Worm (Caenorhabditis elegans) whole organism, young adult: Measurements from ENCODE around the gene ptr-1.

ENCODE experiments used
- B0019.2 ChIP-seq: fragments of 200-800 bp; sonication (Bioruptor generic); conservative IDR thresholded peaks from 2 replicates; pipeline ENCODE4 v1.3.6; 2022; ENCODE audit warnings: missing genetic modification reagents, missing genetic modification characterization, missing compliant biosample characterization
- B0336.3 ChIP-seq: fragments of 200-800 bp; sonication (Bioruptor generic); IDR thresholded peaks from 2 replicates; pipeline ENCODE4 v1.3.6; 2022; ENCODE audit warnings: missing genetic modification characterization, missing compliant biosample characterization
- C06A6.2 ChIP-seq: fragments of 200-800 bp; sonication (Bioruptor generic); conservative IDR thresholded peaks from 2 replicates; pipeline ENCODE4 v1.3.6; 2022; ENCODE audit warnings: missing genetic modification characterization, missing compliant biosample characterization
- C17E4.6 ChIP-seq: fragments of 200-800 bp; sonication (Bioruptor generic); IDR thresholded peaks from 2 replicates; pipeline ENCODE4 v1.3.6; 2022; ENCODE audit warnings: missing genetic modification reagents, missing genetic modification characterization, missing compliant biosample characterization
- D2030.7 ChIP-seq: fragments of 200-800 bp; sonication (Bioruptor generic); IDR thresholded peaks from 2 replicates; pipeline ENCODE4 v1.3.6; 2022; ENCODE audit warnings: missing genetic modification reagents, missing genetic modification characterization, missing compliant biosample characterization
- F10E7.11 ChIP-seq: sonication (generic microtip); optimal IDR thresholded peaks from 2 replicates; lab custom pipeline; 2017; ENCODE audit warnings: mild to moderate bottlenecking, missing genetic modification characterization, moderate library complexity, missing compliant biosample characterization
- F22D6.2 ChIP-seq: sonication (generic microtip); optimal IDR thresholded peaks from 2 replicates; lab custom pipeline; 2016; ENCODE audit warnings: mild to moderate bottlenecking, missing genetic modification characterization, missing compliant biosample characterization
- F57C9.4 ChIP-seq: sonication (generic microtip); optimal IDR thresholded peaks from 2 replicates; lab custom pipeline; 2017; ENCODE audit warnings: mild to moderate bottlenecking, missing genetic modification characterization, missing compliant biosample characterization
- K11D2.4 ChIP-seq: fragments of 200-800 bp; sonication (Bioruptor generic); IDR thresholded peaks from 2 replicates; pipeline ENCODE4 v1.3.6; 2022; ENCODE audit warnings: missing genetic modification reagents, missing genetic modification characterization, missing compliant biosample characterization
- Y53F4B.3 ChIP-seq: fragments of 200-800 bp; sonication (Bioruptor generic); IDR thresholded peaks from 2 replicates; pipeline ENCODE4 v1.3.6; 2022; ENCODE audit warnings: missing genetic modification reagents, missing genetic modification characterization, missing compliant biosample characterization
- Y53G8AR.9 ChIP-seq: fragments of 200-800 bp; sonication (Bioruptor generic); conservative IDR thresholded peaks from 2 replicates; pipeline ENCODE4 v1.3.6; 2022; ENCODE audit warnings: missing genetic modification reagents, missing genetic modification characterization, missing compliant biosample characterization
- Y95B8A.8 ChIP-seq: fragments of 200-800 bp; sonication (Bioruptor generic); IDR thresholded peaks from 2 replicates; pipeline ENCODE4 v1.3.6; 2022; ENCODE audit warnings: missing genetic modification reagents, missing genetic modification characterization, missing compliant biosample characterization
- ZK185.1 ChIP-seq: sonication (generic microtip); optimal IDR thresholded peaks from 2 replicates; lab custom pipeline; 2016; ENCODE audit warnings: mild to moderate bottlenecking, missing genetic modification characterization, missing compliant biosample characterization; ENCODE audit not compliant: poor library complexity, severe bottlenecking
- akir-1 ChIP-seq: fragments of 200-800 bp; sonication (Bioruptor generic); optimal IDR thresholded peaks from 2 replicates; lab custom pipeline; 2018; ENCODE audit warnings: mild to moderate bottlenecking, missing genetic modification characterization, moderate library complexity, missing compliant biosample characterization
- attf-5 ChIP-seq: fragments of 200-800 bp; sonication (Bioruptor generic); optimal IDR thresholded peaks from 2 replicates; lab custom pipeline; 2018; ENCODE audit warnings: mild to moderate bottlenecking, missing genetic modification characterization, missing compliant biosample characterization
- bed-2 ChIP-seq: fragments of 200-800 bp; sonication (Bioruptor generic); IDR thresholded peaks from 2 replicates; pipeline ENCODE4 v1.3.6; 2022; ENCODE audit warnings: missing genetic modification reagents, missing genetic modification characterization, missing compliant biosample characterization
- ccch-3 ChIP-seq: fragments of 200-800 bp; sonication (Bioruptor generic); optimal IDR thresholded peaks from 2 replicates; lab custom pipeline; 2018; ENCODE audit warnings: mild to moderate bottlenecking, missing genetic modification characterization, missing compliant biosample characterization
- ceh-100 ChIP-seq: fragments of 200-800 bp; sonication (Bioruptor generic); IDR thresholded peaks from 2 replicates; pipeline ENCODE4 v1.3.6; 2022; ENCODE audit warnings: missing genetic modification reagents, missing genetic modification characterization, missing compliant biosample characterization
- ceh-58 ChIP-seq: fragments of 200-800 bp; sonication (Bioruptor generic); IDR thresholded peaks from 2 replicates; pipeline ENCODE4 v1.3.6; 2022; ENCODE audit warnings: missing genetic modification characterization, missing compliant biosample characterization
- ceh-79 ChIP-seq: sonication (generic microtip); optimal IDR thresholded peaks from 2 replicates; lab custom pipeline; 2017; ENCODE audit warnings: mild to moderate bottlenecking, missing genetic modification characterization, missing compliant biosample characterization
- egrh-3 ChIP-seq: fragments of 200-800 bp; sonication (Bioruptor generic); IDR thresholded peaks from 2 replicates; pipeline ENCODE4 v1.3.6; 2022; ENCODE audit warnings: missing genetic modification reagents, missing genetic modification characterization, missing compliant biosample characterization
- ets-4 ChIP-seq: fragments of 200-800 bp; sonication (Bioruptor generic); optimal IDR thresholded peaks from 2 replicates; lab custom pipeline; 2018; ENCODE audit warnings: mild to moderate bottlenecking, missing genetic modification characterization, missing compliant biosample characterization
- lag-1 ChIP-seq: fragments of 200-800 bp; sonication (Bioruptor generic); IDR thresholded peaks from 2 replicates; pipeline ENCODE4 v1.3.6; 2022; ENCODE audit warnings: missing genetic modification reagents, missing genetic modification characterization, missing compliant biosample characterization
- let-607 ChIP-seq, 2 experiments: fragments of 200-800 bp in 1 of 2; sonication (Bioruptor generic) in 1 of 2; sonication (generic microtip) in 1 of 2; optimal IDR thresholded peaks; 2 replicates each; lab custom pipeline; 2016 to 2018; ENCODE audit warnings: mild to moderate bottlenecking in 2 of 2, missing compliant biosample characterization in 2 of 2, missing genetic modification characterization in 2 of 2, moderate library complexity in 2 of 2, missing genotype in 1 of 2
- lin-26 ChIP-seq: fragments of 200-800 bp; sonication (Bioruptor generic); IDR thresholded peaks from 2 replicates; pipeline ENCODE4 v1.3.6; 2022; ENCODE audit warnings: missing genetic modification reagents, missing genetic modification characterization, missing compliant biosample characterization
- lir-1 ChIP-seq: fragments of 200-800 bp; sonication (Bioruptor generic); conservative IDR thresholded peaks from 2 replicates; pipeline ENCODE4 v1.3.6; 2022; ENCODE audit warnings: missing genetic modification reagents, missing genetic modification characterization, missing compliant biosample characterization
- madf-10 ChIP-seq: sonication (generic microtip); optimal IDR thresholded peaks from 2 replicates; lab custom pipeline; 2016; ENCODE audit warnings: mild to moderate bottlenecking, missing genetic modification characterization, missing compliant biosample characterization
- madf-3 ChIP-seq: fragments of 200-800 bp; sonication (Bioruptor generic); IDR thresholded peaks from 2 replicates; pipeline ENCODE4 v1.3.6; 2022; ENCODE audit warnings: missing genetic modification reagents, missing genetic modification characterization, missing compliant biosample characterization
- madf-6 ChIP-seq: fragments of 200-800 bp; sonication (Bioruptor generic); IDR thresholded peaks from 2 replicates; pipeline ENCODE4 v1.3.6; 2022; ENCODE audit warnings: missing genetic modification reagents, missing genetic modification characterization, missing compliant biosample characterization
- nfyb-1 ChIP-seq: fragments of 200-800 bp; sonication (Bioruptor generic); IDR thresholded peaks from 2 replicates; pipeline ENCODE4 v1.3.6; 2022; ENCODE audit warnings: missing genetic modification reagents, missing genetic modification characterization, missing compliant biosample characterization
- nhr-120 ChIP-seq: fragments of 200-800 bp; sonication (Bioruptor generic); IDR thresholded peaks from 2 replicates; pipeline ENCODE4 v1.3.6; 2022; ENCODE audit warnings: missing genetic modification characterization, missing compliant biosample characterization
- nhr-27 ChIP-seq: fragments of 200-800 bp; sonication (Bioruptor generic); optimal IDR thresholded peaks from 2 replicates; lab custom pipeline; 2018; ENCODE audit warnings: mild to moderate bottlenecking, missing genetic modification characterization, moderate library complexity, missing compliant biosample characterization
- nhr-80 ChIP-seq: sonication (generic microtip); optimal IDR thresholded peaks from 2 replicates; lab custom pipeline; 2016; ENCODE audit warnings: missing genetic modification characterization, missing compliant biosample characterization
- nhr-90 ChIP-seq: sonication (generic microtip); optimal IDR thresholded peaks from 2 replicates; lab custom pipeline; 2016; ENCODE audit warnings: missing genotype, mild to moderate bottlenecking, missing genetic modification characterization, missing compliant biosample characterization
- pbrm-1 ChIP-seq: fragments of 200-800 bp; sonication (Bioruptor generic); IDR thresholded peaks from 2 replicates; pipeline ENCODE4 v1.3.6; 2022; ENCODE audit warnings: missing genetic modification reagents, missing genetic modification characterization, missing compliant biosample characterization
- snpc-3.4 ChIP-seq: sonication (generic microtip); optimal IDR thresholded peaks from 2 replicates; lab custom pipeline; 2017; ENCODE audit warnings: missing genetic modification characterization, mild to moderate bottlenecking, missing compliant biosample characterization, antibody characterized with exemption, moderate library complexity, missing genotype, missing genetic modification reagents
- unc-130 ChIP-seq: sonication (generic microtip); optimal IDR thresholded peaks from 2 replicates; lab custom pipeline; 2016; ENCODE audit warnings: missing genetic modification reagents, missing genetic modification characterization, missing compliant biosample characterization
- xnd-1 ChIP-seq: sonication (generic microtip); optimal IDR thresholded peaks from 2 replicates; lab custom pipeline; 2016; ENCODE audit warnings: missing genotype, missing genetic modification reagents, missing genetic modification characterization, missing compliant biosample characterization
- zfh-2 ChIP-seq: fragments of 200-800 bp; sonication (Bioruptor generic); conservative IDR thresholded peaks from 2 replicates; pipeline ENCODE4 v1.3.6; 2022; ENCODE audit warnings: missing genetic modification reagents, missing genetic modification characterization, missing compliant biosample characterization
- ztf-18 ChIP-seq: sonication (generic microtip); optimal IDR thresholded peaks from 2 replicates; lab custom pipeline; 2016; ENCODE audit warnings: missing genotype, mild to moderate bottlenecking, missing genetic modification characterization, missing compliant biosample characterization
- ztf-26 ChIP-seq: sonication (generic microtip); optimal IDR thresholded peaks from 2 replicates; lab custom pipeline; 2017; ENCODE audit warnings: missing genetic modification characterization, missing compliant biosample characterization
- ztf-28 ChIP-seq: fragments of 200-800 bp; sonication (Bioruptor generic); IDR thresholded peaks from 2 replicates; pipeline ENCODE4 v1.3.6; 2022; ENCODE audit warnings: missing genetic modification reagents, missing genetic modification characterization, missing compliant biosample characterization

ptr-1 gene

ce11 chrV:9165073-9165699 lies 16.3 kb downstream of the ptr-1 start, which contains the start of gene col-10:
Gene col-10, minus strand, starts transcription at chrV:9165307.
- TF ChIP-seq ztf-28 (GFP tag; lab: Robert Waterston, UW) = no peak
- TF ChIP-seq unc-130 (GFP tag; lab: Kevin White, UChicago) = no peak
- TF ChIP-seq akir-1 = no peak
- TF ChIP-seq lir-1 (GFP tag; lab: Robert Waterston, UW) = no peak

- no peak for TF ChIP-seq nhr-90 (tag; lab: Kevin White, UChicago)
- TF ChIP-seq zfh-2 = no peak
- no peak for TF ChIP-seq Y53F4B.3 (GFP tag; lab: Robert Waterston, UW)
- TF ChIP-seq, all 124 proteins: peak for 0
Measured at ce11 chrV:9163897-9164296, 17.6 kb downstream of the ptr-1 start.

ce11 chrV:9162955-9163468 lies 18.5 kb downstream of the ptr-1 start, which contains the start of gene col-145:
Gene col-145, minus strand, starts transcription at chrV:9163005.
- TF ChIP-seq F22D6.2 (tag; lab: Kevin White, UChicago) (no peak), nfyb-1 (GFP tag; lab: Robert Waterston, UW) (no peak), Y53G8AR.9 (no peak), xnd-1 (no peak), ztf-26 (tag; lab: Kevin White, UChicago) (no peak), ceh-79 (tag; lab: Kevin White, UChicago) (no peak), nhr-90 (tag; lab: Kevin White, UChicago) (no peak), Y95B8A.8 (no peak), F57C9.4 (tag; lab: Kevin White, UChicago) (no peak), attf-5 (GFP tag; lab: Kevin White, UChicago) (no peak), madf-6 (GFP tag; lab: Robert Waterston, UW) (no peak), ets-4 (GFP tag; lab: Kevin White, UChicago) (no peak), D2030.7 (GFP tag; lab: Robert Waterston, UW) (no peak), ztf-28 (GFP tag; lab: Robert Waterston, UW) (no peak), snpc-3.4 (tag; lab: Kevin White, UChicago) (no peak), madf-10 (tag; lab: Kevin White, UChicago) (no peak), madf-3 (GFP tag; lab: Robert Waterston, UW) (no peak), ZK185.1 (tag; lab: Kevin White, UChicago) (no peak)

ce11 chrV:9162118-9162729 lies 19.3 kb downstream of the ptr-1 start:
- TF ChIP-seq ztf-28 (GFP tag; lab: Robert Waterston, UW) = 0 out of 2 replicates have a peak, but pooled peaks have one; percentile 29
- TF ChIP-seq pbrm-1 (GFP tag; lab: Robert Waterston, UW) = no peak
- TF ChIP-seq nhr-80 (tag; lab: Kevin White, UChicago) = no peak
- TF ChIP-seq lin-26 (GFP tag; lab: Robert Waterston, UW) = no peak
- no peak for TF ChIP-seq ccch-3 (GFP tag; lab: Kevin White, UChicago)
- TF ChIP-seq B0336.3 (GFP tag; lab: Robert Waterston, UW) = no peak
- TF ChIP-seq zfh-2 = peak; percentile 85
- no peak for TF ChIP-seq ceh-100 (GFP tag; lab: Robert Waterston, UW)
- TF ChIP-seq nhr-27 = no peak
- no peak for TF ChIP-seq F10E7.11 (tag; lab: Kevin White, UChicago)
- no peak for TF ChIP-seq nhr-120 (GFP tag; lab: Robert Waterston, UW)
- no peak for TF ChIP-seq let-607 (tag; optimal IDR thresholded peaks at IDR 0.05; lab: Kevin White, UChicago)
- no peak for TF ChIP-seq lag-1
- TF ChIP-seq C17E4.6 (GFP tag; lab: Robert Waterston, UW) = no peak
- TF ChIP-seq madf-3 (GFP tag; lab: Robert Waterston, UW) = no peak
- no peak for TF ChIP-seq nhr-90 (tag; lab: Kevin White, UChicago)
- peak; percentile 87 for TF ChIP-seq egrh-3 (GFP tag; lab: Robert Waterston, UW)
- no peak for TF ChIP-seq bed-2 (GFP tag; lab: Robert Waterston, UW)
- no peak for TF ChIP-seq K11D2.4 (GFP tag; lab: Robert Waterston, UW)
- no peak for TF ChIP-seq ztf-18
- TF ChIP-seq C06A6.2 (GFP tag; lab: Robert Waterston, UW) = no peak
- no peak for TF ChIP-seq ceh-58 (GFP tag; lab: Robert Waterston, UW)
- no peak for TF ChIP-seq B0019.2 (GFP tag; lab: Robert Waterston, UW)
